Worm (Caenorhabditis elegans): ENCODE data around the gene srx-22.

DNA sequence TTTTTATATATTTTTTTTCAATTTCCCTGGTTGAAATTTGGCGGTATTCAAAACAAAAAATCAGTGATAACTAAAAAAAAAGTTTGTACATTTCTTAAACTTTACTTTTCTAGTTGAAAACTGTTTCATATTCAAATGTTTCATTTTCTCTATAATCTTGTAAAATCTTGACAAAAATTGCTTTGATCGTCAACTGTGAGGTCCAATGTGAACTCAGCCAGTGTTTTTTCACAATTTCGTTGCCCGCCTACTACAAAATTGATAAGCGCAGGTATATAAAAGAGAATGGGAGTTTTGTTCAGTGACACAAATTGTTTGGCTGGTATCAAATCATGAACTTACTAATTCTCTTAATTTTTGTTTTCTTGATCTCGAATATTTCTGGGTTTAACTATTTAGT lies 32.9 kb upstream of the srx-22 start, which contains the start of gene ugt-42:
- TF ChIP-seq nhr-179 (tag; optimal IDR thresholded peaks at IDR 0.05) (no peak), pha-4 (tag; optimal IDR thresholded peaks at IDR 0.05) (no peak)
